Worm (Caenorhabditis elegans): Measurements from ENCODE around the gene srj-4.

Gene srj-4

DNA sequence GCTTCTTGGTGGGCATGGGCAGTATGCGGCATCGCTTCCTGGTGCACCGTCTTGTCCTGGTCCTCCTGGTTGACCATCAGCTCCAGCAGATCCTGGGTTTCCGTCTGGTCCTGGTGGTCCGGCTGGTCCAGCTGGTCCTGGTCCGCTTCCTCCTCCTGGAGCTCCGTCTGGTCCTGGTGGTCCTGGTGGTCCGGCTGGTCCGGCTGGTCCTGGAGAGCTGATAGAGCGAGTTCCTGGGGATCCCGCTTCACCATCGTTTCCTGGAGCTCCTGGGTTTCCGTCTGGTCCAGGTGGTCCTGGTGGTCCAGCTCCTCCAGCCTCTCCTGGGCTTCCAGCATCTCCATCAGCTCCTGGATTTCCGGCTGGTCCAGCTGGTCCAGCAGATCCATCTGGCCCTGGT is 4.0 kb downstream of the srj-4 start:
- no peak for TF ChIP-seq flt-1 (GFP tag; IDR thresholded peaks at IDR 0.05)
- no peak for TF ChIP-seq ref-1 (GFP tag; conservative IDR thresholded peaks at IDR 0.05)
- TF ChIP-seq T22C8.4 (GFP tag; IDR thresholded peaks at IDR 0.05), result no peak
- no peak for TF ChIP-seq med-1 (GFP tag; optimal IDR thresholded peaks at IDR 0.05; ENCODE audit: insufficient read depth)
- TF ChIP-seq klf-2 (GFP tag; conservative IDR thresholded peaks at IDR 0.05), result no peak
- no peak for TF ChIP-seq tab-1 (GFP tag; IDR thresholded peaks at IDR 0.05)
- TF ChIP-seq ztf-23 (GFP tag; IDR thresholded peaks at IDR 0.05), result no peak
- no peak for TF ChIP-seq cog-1 (tag; optimal IDR thresholded peaks at IDR 0.05)
- no peak for TF ChIP-seq ztf-29 (GFP tag; IDR thresholded peaks at IDR 0.05)

DNA sequence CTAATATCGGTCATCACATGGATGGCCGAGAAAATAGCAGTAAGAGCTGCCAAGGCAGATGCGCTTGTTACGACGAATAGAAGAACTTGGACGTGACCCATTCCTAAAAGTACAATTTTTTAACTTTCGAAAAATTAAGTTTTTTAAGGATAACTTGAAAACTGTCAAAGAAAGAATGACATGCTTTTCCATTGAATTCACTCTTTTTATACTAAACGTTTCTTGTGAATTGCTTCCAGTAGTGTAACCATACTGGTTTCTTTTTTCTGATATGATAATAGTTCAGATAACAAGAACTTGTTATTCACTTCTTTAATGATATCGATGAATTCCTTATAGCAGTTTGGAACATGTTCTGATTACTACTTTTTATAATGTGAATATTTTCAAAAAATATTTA is 4.6 kb downstream of the srj-4 start, which contains the start of gene col-37:
col-37 (minus strand) TSS at position 101 of the 400 bp plus-strand sequence.
- no peak for TF ChIP-seq T22C8.4 (GFP tag; IDR thresholded peaks at IDR 0.05)
- no peak for TF ChIP-seq ref-1 (GFP tag; conservative IDR thresholded peaks at IDR 0.05)
- no peak for TF ChIP-seq cog-1 (tag; optimal IDR thresholded peaks at IDR 0.05)
- TF ChIP-seq klf-2 (GFP tag; conservative IDR thresholded peaks at IDR 0.05), result no peak
- no peak for TF ChIP-seq tab-1 (GFP tag; IDR thresholded peaks at IDR 0.05)
- TF ChIP-seq ztf-23 (GFP tag; IDR thresholded peaks at IDR 0.05), result no peak
- TF ChIP-seq ztf-29 (GFP tag; IDR thresholded peaks at IDR 0.05), result no peak

DNA sequence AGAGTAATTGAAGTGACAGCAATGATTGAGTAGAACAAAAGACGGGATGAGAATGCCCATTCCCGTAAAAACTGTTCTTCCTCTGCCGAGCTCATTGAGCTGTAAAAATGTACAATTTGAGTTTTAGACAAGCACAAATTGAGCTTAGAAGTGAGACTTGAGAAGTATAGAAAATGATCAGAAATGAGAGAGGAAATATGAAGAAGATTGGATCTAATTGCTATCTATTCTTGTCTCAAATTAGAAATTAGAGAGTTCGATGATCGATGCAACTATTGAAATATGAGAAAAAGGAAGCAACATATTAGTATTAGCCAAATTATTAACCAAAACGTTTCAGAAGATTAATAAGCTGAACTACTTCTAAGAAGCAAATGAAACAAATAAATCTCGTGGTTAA is 7.1 kb downstream of the srj-4 start, which contains the start of gene ZK863.1:
ZK863.1 (minus strand) TSS at position 101 of the 400 bp plus-strand sequence.
- TF ChIP-seq ref-1 (GFP tag; conservative IDR thresholded peaks at IDR 0.05) (no peak), med-1 (GFP tag; optimal IDR thresholded peaks at IDR 0.05; ENCODE audit: insufficient read depth) (no peak), tab-1 (GFP tag; IDR thresholded peaks at IDR 0.05) (no peak), flt-1 (GFP tag; IDR thresholded peaks at IDR 0.05) (no peak), T22C8.4 (GFP tag; IDR thresholded peaks at IDR 0.05) (no peak), cog-1 (tag; optimal IDR thresholded peaks at IDR 0.05) (no peak), ztf-29 (GFP tag; IDR thresholded peaks at IDR 0.05) (no peak), klf-2 (GFP tag; conservative IDR thresholded peaks at IDR 0.05) (no peak), ztf-23 (GFP tag; IDR thresholded peaks at IDR 0.05) (no peak)

DNA sequence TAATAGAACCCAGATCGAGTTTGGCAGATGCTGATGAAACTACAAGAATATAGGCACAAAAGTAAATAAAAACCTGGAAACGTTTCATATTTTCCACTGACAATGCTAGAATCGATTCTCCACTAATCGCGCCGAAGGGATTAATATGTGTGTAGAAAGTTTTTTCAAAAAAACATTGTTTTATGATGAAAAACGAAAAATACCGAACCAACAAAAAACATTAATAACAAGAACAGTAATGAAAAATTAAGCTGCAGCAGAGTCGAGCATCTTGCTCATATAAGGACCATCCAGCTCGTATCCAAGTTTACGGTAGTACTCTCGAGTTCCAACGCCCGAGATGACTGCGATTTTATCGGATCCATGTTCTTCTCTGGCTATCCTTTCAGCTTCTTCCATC is 16.3 kb downstream of the srj-4 start, which contains the start of gene clec-224:
clec-224 (minus strand) TSS at position 101 of the 400 bp plus-strand sequence.
- TF ChIP-seq ztf-23 (GFP tag; IDR thresholded peaks at IDR 0.05) (no peak), flt-1 (GFP tag; IDR thresholded peaks at IDR 0.05) (no peak), ztf-29 (GFP tag; IDR thresholded peaks at IDR 0.05) (no peak), med-1 (GFP tag; optimal IDR thresholded peaks at IDR 0.05; ENCODE audit: insufficient read depth) (no peak), cog-1 (tag; optimal IDR thresholded peaks at IDR 0.05) (no peak), ref-1 (GFP tag; conservative IDR thresholded peaks at IDR 0.05) (no peak), klf-2 (GFP tag; conservative IDR thresholded peaks at IDR 0.05) (no peak), tab-1 (GFP tag; IDR thresholded peaks at IDR 0.05) (no peak)

DNA sequence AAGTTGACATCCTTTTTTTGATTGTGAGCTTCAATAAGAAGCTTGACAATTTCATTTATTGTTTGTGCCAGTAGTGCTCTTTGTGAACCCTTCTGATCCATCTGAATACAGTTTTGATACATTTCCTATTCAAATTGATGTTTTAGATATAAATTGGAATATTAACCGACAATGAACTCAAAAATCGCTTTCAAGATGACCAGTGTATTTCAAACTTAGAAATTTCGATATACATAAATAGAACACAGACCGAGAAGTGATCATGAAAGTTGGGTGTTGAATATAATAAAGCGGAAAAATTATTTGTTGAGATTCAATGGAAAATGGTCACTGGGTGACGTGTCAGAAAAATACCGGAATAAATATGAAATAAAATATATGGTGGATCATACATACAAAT is 18.3 kb downstream of the srj-4 start, which contains the start of gene elpc-3:
elpc-3 (minus strand) TSS at position 101 of the 400 bp plus-strand sequence.
- no peak for TF ChIP-seq flt-1 (GFP tag; IDR thresholded peaks at IDR 0.05)
- TF ChIP-seq ztf-23 (GFP tag; IDR thresholded peaks at IDR 0.05), result no peak
- no peak for TF ChIP-seq T22C8.4 (GFP tag; IDR thresholded peaks at IDR 0.05)
- TF ChIP-seq klf-2 (GFP tag; conservative IDR thresholded peaks at IDR 0.05), result no peak
- TF ChIP-seq cog-1 (tag; optimal IDR thresholded peaks at IDR 0.05), result no peak
- no peak for TF ChIP-seq ref-1 (GFP tag; conservative IDR thresholded peaks at IDR 0.05)
- no peak for TF ChIP-seq tab-1 (GFP tag; IDR thresholded peaks at IDR 0.05)
- TF ChIP-seq med-1 (GFP tag; optimal IDR thresholded peaks at IDR 0.05; ENCODE audit: insufficient read depth), result no peak

DNA sequence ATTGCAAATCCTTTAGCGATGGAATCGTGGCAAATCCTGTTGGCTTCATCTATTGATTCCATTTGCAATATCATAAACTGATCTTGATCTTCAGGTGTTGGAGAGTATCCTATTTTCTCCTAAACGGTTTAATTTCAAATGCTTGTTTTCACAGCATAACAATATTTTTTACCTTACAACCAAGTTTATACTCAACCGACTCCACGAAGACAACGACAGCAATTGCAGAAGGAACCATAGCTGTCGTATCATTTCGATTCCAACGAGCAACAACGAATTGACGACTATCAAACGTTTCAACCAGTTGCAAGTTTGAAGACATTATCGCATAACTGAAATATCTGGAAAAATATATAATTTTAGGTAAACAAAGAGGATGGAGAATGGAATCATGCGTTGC is 20.8 kb downstream of the srj-4 start, which contains the start of gene usip-1:
usip-1 (minus strand) TSS at position 341 of the 400 bp plus-strand sequence.
- TF ChIP-seq flt-1 (GFP tag; IDR thresholded peaks at IDR 0.05), result no peak

DNA sequence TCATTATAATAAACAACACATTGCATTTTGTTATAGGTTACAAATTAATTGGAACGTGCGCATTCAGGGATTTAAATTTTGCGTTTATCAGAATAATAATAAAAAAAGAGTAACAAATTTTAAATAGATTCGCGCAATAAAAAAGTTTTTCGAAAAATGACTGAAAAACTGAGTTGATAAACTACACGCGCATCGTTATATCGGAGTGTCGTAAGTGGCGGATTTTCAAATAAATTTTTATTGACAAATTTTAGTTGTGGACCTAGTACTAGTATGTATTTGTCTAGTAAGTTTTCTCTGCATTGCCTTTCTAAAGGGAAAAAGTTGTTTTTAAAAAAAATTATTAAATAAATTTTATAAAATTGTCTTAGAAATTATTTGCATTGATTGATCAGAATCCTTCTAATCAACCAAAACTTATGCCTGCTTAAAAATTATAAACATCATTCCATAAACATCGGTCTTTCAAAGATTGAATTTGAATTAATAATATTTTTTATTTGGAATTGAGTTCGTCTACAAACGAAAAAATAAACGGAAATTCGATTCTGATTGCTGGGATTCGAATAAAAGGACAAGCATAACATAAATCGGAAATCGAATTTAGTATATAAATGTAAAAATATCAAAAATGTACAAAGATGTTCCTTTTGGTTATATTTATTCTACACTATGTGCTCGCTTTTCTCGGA is 21.4 kb downstream of the srj-4 start, which contains the start of gene srd-4:
srd-4 (plus strand) TSS at position 642 of the 692 bp plus-strand sequence.
- TF ChIP-seq med-1 (GFP tag; optimal IDR thresholded peaks at IDR 0.05; ENCODE audit: insufficient read depth) (no peak), tab-1 (GFP tag; IDR thresholded peaks at IDR 0.05) (no peak), flt-1 (GFP tag; IDR thresholded peaks at IDR 0.05) (no peak), klf-2 (GFP tag; conservative IDR thresholded peaks at IDR 0.05) (no peak), ref-1 (GFP tag; conservative IDR thresholded peaks at IDR 0.05) (no peak), cog-1 (tag; optimal IDR thresholded peaks at IDR 0.05) (no peak), T22C8.4 (GFP tag; IDR thresholded peaks at IDR 0.05) (no peak), ztf-23 (GFP tag; IDR thresholded peaks at IDR 0.05) (no peak), ztf-29 (GFP tag; IDR thresholded peaks at IDR 0.05) (no peak)

DNA sequence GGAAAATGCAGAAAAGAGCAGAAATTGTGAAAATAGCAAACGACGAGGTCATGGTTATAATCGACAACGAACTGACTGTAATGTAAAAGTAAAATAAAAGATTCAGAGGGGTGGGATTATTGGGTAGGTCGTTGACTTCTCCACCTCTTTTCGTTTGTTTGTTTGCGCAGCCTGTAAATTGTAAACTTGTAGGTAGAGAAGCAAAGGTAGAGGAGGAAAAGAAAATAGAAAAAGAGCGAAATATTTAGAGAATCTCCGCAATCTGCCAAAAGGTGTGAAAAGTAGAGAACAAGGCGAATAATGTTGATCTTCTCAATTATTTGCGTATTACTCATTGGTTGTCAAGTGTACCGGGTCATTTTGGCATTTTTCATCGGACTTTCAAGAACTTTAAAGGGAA is 24.3 kb downstream of the srj-4 start, which contains the start of gene ZK863.8:
ZK863.8 (minus strand) TSS at position 173 of the 400 bp plus-strand sequence.
- no peak for TF ChIP-seq T22C8.4 (GFP tag; IDR thresholded peaks at IDR 0.05)
- TF ChIP-seq klf-2 (GFP tag; conservative IDR thresholded peaks at IDR 0.05), result no peak
- no peak for TF ChIP-seq med-1 (GFP tag; optimal IDR thresholded peaks at IDR 0.05; ENCODE audit: insufficient read depth)
- no peak for TF ChIP-seq ref-1 (GFP tag; conservative IDR thresholded peaks at IDR 0.05)

DNA sequence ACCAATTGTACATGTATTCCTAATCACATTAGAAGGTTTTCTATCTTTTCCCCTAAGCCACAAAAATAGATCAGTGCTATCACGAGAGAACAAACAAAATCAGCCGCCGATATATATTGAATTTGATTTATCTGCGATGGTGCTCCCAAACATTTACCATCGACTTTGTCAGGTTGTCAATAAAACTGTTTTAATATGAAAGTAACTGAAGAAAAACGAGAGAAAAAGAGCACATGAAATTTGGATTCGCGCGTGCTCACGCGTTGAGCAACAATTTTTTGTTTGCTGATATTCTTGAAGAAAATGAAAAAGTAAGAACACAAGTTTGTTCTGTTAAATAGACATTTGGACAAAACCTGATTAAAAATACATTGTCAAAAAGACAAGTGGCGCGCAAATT is 25.8 kb downstream of the srj-4 start:
- TF ChIP-seq cog-1 (tag; optimal IDR thresholded peaks at IDR 0.05) (no peak), T22C8.4 (GFP tag; IDR thresholded peaks at IDR 0.05) (no peak), med-1 (GFP tag; optimal IDR thresholded peaks at IDR 0.05; ENCODE audit: insufficient read depth) (no peak), klf-2 (GFP tag; conservative IDR thresholded peaks at IDR 0.05) (no peak), ztf-29 (GFP tag; IDR thresholded peaks at IDR 0.05) (no peak), ztf-23 (GFP tag; IDR thresholded peaks at IDR 0.05) (no peak), ref-1 (GFP tag; conservative IDR thresholded peaks at IDR 0.05) (no peak), tab-1 (GFP tag; IDR thresholded peaks at IDR 0.05) (no peak), flt-1 (GFP tag; IDR thresholded peaks at IDR 0.05) (no peak)

Measured in whole organism, midembryonic.